In genomic region chr3L:2262515-2262944, dm6 we compare ENCODE assay signal across 1 fruit fly cellular context.
A peak's percentile ranks its signal among the peaks of the same experiment; 100 is the strongest.
TF ChIP-seq lines count a peak whose summit lies in the region.

Gene oxt (minus strand): TSS chr3L:2262664.
Gene CG13807 (plus strand): TSS chr3L:2262919.

TF ChIP-seq in whole organism, embryonic, 481 proteins besides CTCF, POLR2A, EP300 and RAD21 (continued from another document and continues in another):
- peak; percentile 88 for TF ChIP-seq CG11247 (GFP tag; IDR thresholded peaks at IDR 0.05; lab: Robert Waterston, UW)
- TF ChIP-seq CG32532 (GFP tag; IDR thresholded peaks at IDR 0.05; lab: Robert Waterston, UW), result peak; percentile 94
- peak; percentile 15 for TF ChIP-seq en (GFP tag; optimal IDR thresholded peaks at IDR 0.05; lab: Kevin White, UChicago)
- no peak for TF ChIP-seq zf30C (GFP tag; optimal IDR thresholded peaks at IDR 0.05; lab: Kevin White, UChicago)
- no peak for TF ChIP-seq sima (GFP tag; optimal IDR thresholded peaks at IDR 0.05; lab: Kevin White, UChicago)
- TF ChIP-seq CG11085 (GFP tag; IDR thresholded peaks at IDR 0.05; lab: Robert Waterston, UW), result peak; percentile 85
- peak; percentile 68 for TF ChIP-seq Sin3A (optimal IDR thresholded peaks at IDR 0.05; lab: Kevin White, UChicago)
- peak; percentile 79 for TF ChIP-seq sd (tag; optimal IDR thresholded peaks at IDR 0.05; lab: Kevin White, UChicago)
- TF ChIP-seq lov (optimal IDR thresholded peaks at IDR 0.05; lab: Kevin White, UChicago), result no peak
- peak; percentile 80; the same call in 2 of the 3 replicates for TF ChIP-seq lov (GFP tag; IDR thresholded peaks at IDR 0.05; lab: Robert Waterston, UW)
- no peak for TF ChIP-seq Tbp (GFP tag; optimal IDR thresholded peaks at IDR 0.05; lab: Kevin White, UChicago)
- TF ChIP-seq CG3995 (GFP tag; optimal IDR thresholded peaks at IDR 0.05; lab: Kevin White, UChicago), result peak; percentile 99
- peak; percentile 80 for TF ChIP-seq CG33557 (GFP tag; optimal IDR thresholded peaks at IDR 0.05; lab: Kevin White, UChicago)
- peak in 1 of 2 experiments; percentile 21 for TF ChIP-seq Hr78 (GFP tag; optimal IDR thresholded peaks at IDR 0.05; lab: Kevin White, UChicago)
- TF ChIP-seq CG9797 (GFP tag; optimal IDR thresholded peaks at IDR 0.05; lab: Kevin White, UChicago), result peak; percentile 74
- peak; percentile 83 for TF ChIP-seq CG1024 (GFP tag; IDR thresholded peaks at IDR 0.05; lab: Robert Waterston, UW)
- TF ChIP-seq CG10959 (GFP tag; IDR thresholded peaks at IDR 0.05; lab: Robert Waterston, UW), result peak; percentile 54
- peak; percentile 84 for TF ChIP-seq croc (GFP tag; conservative IDR thresholded peaks at IDR 0.05; lab: Robert Waterston, UW)
- TF ChIP-seq Oaz (GFP tag; IDR thresholded peaks at IDR 0.05; lab: Robert Waterston, UW), result peak; percentile 75
- peak; percentile 57; the same call in 1 of the 3 replicates for TF ChIP-seq jigr1 (GFP tag; IDR thresholded peaks at IDR 0.05; lab: Robert Waterston, UW)
- peak; percentile 89 for TF ChIP-seq CG15269 (tag; optimal IDR thresholded peaks at IDR 0.05; lab: Kevin White, UChicago)
- TF ChIP-seq prd (optimal IDR thresholded peaks at IDR 0.05; lab: Kevin White, UChicago), result no peak
- TF ChIP-seq prd (GFP tag; IDR thresholded peaks at IDR 0.05; lab: Robert Waterston, UW), result peak; percentile 94
- peak; percentile 42 for TF ChIP-seq slp2 (GFP tag; optimal IDR thresholded peaks at IDR 0.05; lab: Kevin White, UChicago)
- peak; percentile 71 for TF ChIP-seq CG17186 (GFP tag; optimal IDR thresholded peaks at IDR 0.05; lab: Kevin White, UChicago)
- TF ChIP-seq Fer2 (tag; optimal IDR thresholded peaks at IDR 0.05; lab: Kevin White, UChicago), result peak; percentile 85
- peak; percentile 62; the same call in 2 of the 3 replicates for TF ChIP-seq CG11560 (tag; IDR thresholded peaks at IDR 0.05; lab: Robert Waterston, UW)
- peak; percentile 95 for TF ChIP-seq CG4617 (GFP tag; optimal IDR thresholded peaks at IDR 0.05; lab: Kevin White, UChicago; ENCODE audit: borderline replicate concordance)
- peak; percentile 50 for TF ChIP-seq kah (GFP tag; optimal IDR thresholded peaks at IDR 0.05; lab: Kevin White, UChicago)
- TF ChIP-seq HLH54F (GFP tag; optimal IDR thresholded peaks at IDR 0.05; lab: Kevin White, UChicago), result peak; percentile 58
- peak; percentile 84 for TF ChIP-seq CG11695 (GFP tag; IDR thresholded peaks at IDR 0.05; lab: Robert Waterston, UW)
- TF ChIP-seq psq (GFP tag; optimal IDR thresholded peaks at IDR 0.05; lab: Kevin White, UChicago), result peak; percentile 50
- TF ChIP-seq nom (GFP tag; optimal IDR thresholded peaks at IDR 0.05; lab: Kevin White, UChicago), result peak; percentile 63
- peak; percentile 80 for TF ChIP-seq Lhr (GFP tag; optimal IDR thresholded peaks at IDR 0.05; lab: Kevin White, UChicago)
- TF ChIP-seq Gsc (GFP tag; IDR thresholded peaks at IDR 0.05; lab: Robert Waterston, UW), result peak; percentile 45
- peak; percentile 84 for TF ChIP-seq sens-2 (GFP tag; IDR thresholded peaks at IDR 0.05; lab: Robert Waterston, UW)
- TF ChIP-seq Nf-YC (tag; optimal IDR thresholded peaks at IDR 0.05; lab: Kevin White, UChicago), result peak; percentile 79
- TF ChIP-seq Asciz (GFP tag; optimal IDR thresholded peaks at IDR 0.05; lab: Kevin White, UChicago), result peak; percentile 70
- TF ChIP-seq Jarid2 (GFP tag; optimal IDR thresholded peaks at IDR 0.05; lab: Kevin White, UChicago), result peak; percentile 55
- peak; percentile 89 for TF ChIP-seq CG4424 (GFP tag; optimal IDR thresholded peaks at IDR 0.05; lab: Kevin White, UChicago)
- TF ChIP-seq Rx (GFP tag; IDR thresholded peaks at IDR 0.05; lab: Robert Waterston, UW), result peak; percentile 80
- TF ChIP-seq tup (GFP tag; optimal IDR thresholded peaks at IDR 0.05; lab: Kevin White, UChicago), result peak; percentile 68
- no peak for TF ChIP-seq kni (GFP tag; optimal IDR thresholded peaks at IDR 0.05; lab: Kevin White, UChicago)
- peak; percentile 91 for TF ChIP-seq CG12391 (tag; optimal IDR thresholded peaks at IDR 0.05; lab: Kevin White, UChicago)
- TF ChIP-seq ro (GFP tag; IDR thresholded peaks at IDR 0.05; lab: Robert Waterston, UW), result peak; percentile 52; the same call in 1 of the 2 replicates
- TF ChIP-seq lbe (GFP tag; optimal IDR thresholded peaks at IDR 0.05; lab: Kevin White, UChicago), result no peak
- TF ChIP-seq CG6175 (GFP tag; IDR thresholded peaks at IDR 0.05; lab: Robert Waterston, UW), result peak; percentile 81
- TF ChIP-seq klu (GFP tag; IDR thresholded peaks at IDR 0.05; lab: Robert Waterston, UW), result peak; percentile 83
- peak; percentile 84 for TF ChIP-seq seq (GFP tag; IDR thresholded peaks at IDR 0.05; lab: Robert Waterston, UW)
- TF ChIP-seq HHEX (GFP tag; optimal IDR thresholded peaks at IDR 0.05; lab: Kevin White, UChicago), result peak; percentile 87
- peak; percentile 70 for TF ChIP-seq E2f2 (GFP tag; IDR thresholded peaks at IDR 0.05; lab: Robert Waterston, UW)
- no peak for TF ChIP-seq hbn (GFP tag; IDR thresholded peaks at IDR 0.05; lab: Robert Waterston, UW; ENCODE audit: partially characterized antibody)
- peak; percentile 91 for TF ChIP-seq CG7839 (tag; optimal IDR thresholded peaks at IDR 0.05; lab: Kevin White, UChicago)
- no peak for TF ChIP-seq CG8089 (GFP tag; optimal IDR thresholded peaks at IDR 0.05; lab: Kevin White, UChicago)
- peak; percentile 89 for TF ChIP-seq Sox102F (GFP tag; optimal IDR thresholded peaks at IDR 0.05; lab: Kevin White, UChicago)
- no peak for TF ChIP-seq luna (GFP tag; optimal IDR thresholded peaks at IDR 0.05; lab: Kevin White, UChicago)
- no peak for TF ChIP-seq pita (GFP tag; optimal IDR thresholded peaks at IDR 0.05; lab: Kevin White, UChicago)
- TF ChIP-seq nmo (GFP tag; optimal IDR thresholded peaks at IDR 0.05; lab: Kevin White, UChicago), result peak; percentile 95
- TF ChIP-seq ewg (GFP tag; optimal IDR thresholded peaks at IDR 0.05; lab: Kevin White, UChicago), result peak; percentile 80
- peak; percentile 72 for TF ChIP-seq CG7987 (GFP tag; optimal IDR thresholded peaks at IDR 0.05; lab: Kevin White, UChicago)
- peak; percentile 85 for TF ChIP-seq CG17328 (GFP tag; IDR thresholded peaks at IDR 0.05; lab: Robert Waterston, UW)
- peak; percentile 86 for TF ChIP-seq stwl (tag; optimal IDR thresholded peaks at IDR 0.05; lab: Kevin White, UChicago)
- peak; percentile 87 for TF ChIP-seq H15 (GFP tag; IDR thresholded peaks at IDR 0.05; lab: Robert Waterston, UW)
- TF ChIP-seq CG1529 (GFP tag; optimal IDR thresholded peaks at IDR 0.05; lab: Kevin White, UChicago), result peak; percentile 75
- no peak for TF ChIP-seq Deaf1 (tag; optimal IDR thresholded peaks at IDR 0.05; lab: Kevin White, UChicago)
- no peak for TF ChIP-seq p53 (GFP tag; optimal IDR thresholded peaks at IDR 0.05; lab: Kevin White, UChicago)
- TF ChIP-seq Rfx (GFP tag; IDR thresholded peaks at IDR 0.05; lab: Robert Waterston, UW), result peak; percentile 93
- TF ChIP-seq Sry-β (GFP tag; optimal IDR thresholded peaks at IDR 0.05; lab: Kevin White, UChicago), result peak; percentile 63
- peak; percentile 91 for TF ChIP-seq lmd (GFP tag; IDR thresholded peaks at IDR 0.05; lab: Robert Waterston, UW)
- TF ChIP-seq lilli (GFP tag; optimal IDR thresholded peaks at IDR 0.05; lab: Kevin White, UChicago), result peak; percentile 83
- TF ChIP-seq Adf1 (GFP tag; IDR thresholded peaks at IDR 0.05; lab: Robert Waterston, UW), result peak; percentile 71
- peak; percentile 81 for TF ChIP-seq CG15696 (tag; optimal IDR thresholded peaks at IDR 0.05; lab: Kevin White, UChicago)
- TF ChIP-seq Nf-YB (GFP tag; optimal IDR thresholded peaks at IDR 0.05; lab: Kevin White, UChicago), result peak; percentile 66
- peak; percentile 54 for TF ChIP-seq BEAF-32 (GFP tag; optimal IDR thresholded peaks at IDR 0.05; lab: Kevin White, UChicago)
- TF ChIP-seq CG9437 (GFP tag; optimal IDR thresholded peaks at IDR 0.05; lab: Kevin White, UChicago), result peak; percentile 73
- TF ChIP-seq emc (GFP tag; optimal IDR thresholded peaks at IDR 0.05; lab: Kevin White, UChicago), result peak; percentile 0
- peak; percentile 88 for TF ChIP-seq CG7372 (GFP tag; IDR thresholded peaks at IDR 0.05; lab: Robert Waterston, UW)
- TF ChIP-seq oc (tag; optimal IDR thresholded peaks at IDR 0.05; lab: Kevin White, UChicago), result peak; percentile 68
- TF ChIP-seq NFAT (GFP tag; IDR thresholded peaks at IDR 0.05; lab: Robert Waterston, UW), result peak; percentile 83
- TF ChIP-seq Antp (GFP tag; optimal IDR thresholded peaks at IDR 0.05; lab: Kevin White, UChicago), result peak; percentile 49
- TF ChIP-seq eyg (GFP tag; optimal IDR thresholded peaks at IDR 0.05; lab: Kevin White, UChicago), result no peak
- TF ChIP-seq unpg (GFP tag; optimal IDR thresholded peaks at IDR 0.05; lab: Kevin White, UChicago), result peak; percentile 91
- TF ChIP-seq mirr (GFP tag; optimal IDR thresholded peaks at IDR 0.05; lab: Kevin White, UChicago), result peak; percentile 58
- peak; percentile 69 for TF ChIP-seq cwo (GFP tag; optimal IDR thresholded peaks at IDR 0.05; lab: Kevin White, UChicago)
- TF ChIP-seq mld (GFP tag; IDR thresholded peaks at IDR 0.05; lab: Robert Waterston, UW; ENCODE audit: partially characterized antibody), result no peak
- TF ChIP-seq hth (optimal IDR thresholded peaks at IDR 0.05; lab: Kevin White, UChicago), result no peak
- TF ChIP-seq otp (GFP tag; IDR thresholded peaks at IDR 0.05; lab: Robert Waterston, UW), result peak; percentile 70
- TF ChIP-seq CG17912 (GFP tag; optimal IDR thresholded peaks at IDR 0.05; lab: Kevin White, UChicago), result peak; percentile 84
- no peak for TF ChIP-seq chinmo (GFP tag; IDR thresholded peaks at IDR 0.05; lab: Robert Waterston, UW; ENCODE audit: partially characterized antibody)
- TF ChIP-seq cg (GFP tag; optimal IDR thresholded peaks at IDR 0.05; lab: Kevin White, UChicago), result no peak
- TF ChIP-seq C15 (GFP tag; IDR thresholded peaks at IDR 0.05; lab: Robert Waterston, UW), result peak; percentile 74; the same call in 2 of the 3 replicates
- TF ChIP-seq CG31388 (GFP tag; optimal IDR thresholded peaks at IDR 0.05; lab: Kevin White, UChicago), result peak; percentile 48
- TF ChIP-seq Dip3 (GFP tag; optimal IDR thresholded peaks at IDR 0.05; lab: Kevin White, UChicago), result peak; percentile 40
- no peak for TF ChIP-seq sqz (GFP tag; optimal IDR thresholded peaks at IDR 0.05; lab: Kevin White, UChicago)
- TF ChIP-seq CG10543 (GFP tag; optimal IDR thresholded peaks at IDR 0.05; lab: Kevin White, UChicago), result peak; percentile 90
- no peak for TF ChIP-seq bigmax (GFP tag; optimal IDR thresholded peaks at IDR 0.05; lab: Kevin White, UChicago)
- peak; percentile 31 for TF ChIP-seq CG15073 (GFP tag; optimal IDR thresholded peaks at IDR 0.05; lab: Kevin White, UChicago)
- peak; percentile 83 for TF ChIP-seq CG3847 (GFP tag; IDR thresholded peaks at IDR 0.05; lab: Robert Waterston, UW)
- no peak for TF ChIP-seq CG14860 (GFP tag; IDR thresholded peaks at IDR 0.05; lab: Robert Waterston, UW; ENCODE audit: partially characterized antibody)
- peak; percentile 29 for TF ChIP-seq Elba2 (GFP tag; optimal IDR thresholded peaks at IDR 0.05; lab: Kevin White, UChicago)
- no peak for TF ChIP-seq CG17568 (GFP tag; optimal IDR thresholded peaks at IDR 0.05; lab: Kevin White, UChicago)
- peak; percentile 82 for TF ChIP-seq Dbx (GFP tag; IDR thresholded peaks at IDR 0.05; lab: Robert Waterston, UW)
- no peak for TF ChIP-seq CG15011 (GFP tag; optimal IDR thresholded peaks at IDR 0.05; lab: Kevin White, UChicago)
- peak; percentile 53 for TF ChIP-seq CG4854 (GFP tag; optimal IDR thresholded peaks at IDR 0.05; lab: Kevin White, UChicago)
- peak; percentile 86 for TF ChIP-seq CG6272 (GFP tag; IDR thresholded peaks at IDR 0.05; lab: Robert Waterston, UW)
- TF ChIP-seq esg (GFP tag; conservative IDR thresholded peaks at IDR 0.05; lab: Robert Waterston, UW), result peak; percentile 84
- peak; percentile 93 for TF ChIP-seq Xrp1 (GFP tag; IDR thresholded peaks at IDR 0.05; lab: Robert Waterston, UW)
- TF ChIP-seq nau (GFP tag; optimal IDR thresholded peaks at IDR 0.05; lab: Kevin White, UChicago), result no peak
- peak; percentile 86 for TF ChIP-seq CG32772 (GFP tag; IDR thresholded peaks at IDR 0.05; lab: Robert Waterston, UW)
- TF ChIP-seq ham (GFP tag; IDR thresholded peaks at IDR 0.05; lab: Robert Waterston, UW), result peak; percentile 53; the same call in 1 of the 2 replicates
- peak; percentile 44 for TF ChIP-seq CG8359 (GFP tag; optimal IDR thresholded peaks at IDR 0.05; lab: Kevin White, UChicago; ENCODE audit: borderline replicate concordance)
- peak; percentile 86 for TF ChIP-seq lab (GFP tag; optimal IDR thresholded peaks at IDR 0.05; lab: Kevin White, UChicago)
- TF ChIP-seq z (GFP tag; IDR thresholded peaks at IDR 0.05; lab: Robert Waterston, UW), result no peak
- no peak for TF ChIP-seq br (optimal IDR thresholded peaks at IDR 0.05; lab: Kevin White, UChicago)
- peak; percentile 62 for TF ChIP-seq Hand (GFP tag; optimal IDR thresholded peaks at IDR 0.05; lab: Kevin White, UChicago)
- TF ChIP-seq Lpt (GFP tag; optimal IDR thresholded peaks at IDR 0.05; lab: Kevin White, UChicago), result no peak
- peak; percentile 35 for TF ChIP-seq grn (GFP tag; optimal IDR thresholded peaks at IDR 0.05; lab: Kevin White, UChicago)
- TF ChIP-seq ind (GFP tag; optimal IDR thresholded peaks at IDR 0.05; lab: Kevin White, UChicago), result peak; percentile 87
- TF ChIP-seq Xbp1 (GFP tag; optimal IDR thresholded peaks at IDR 0.05; lab: Kevin White, UChicago), result peak; percentile 94
- TF ChIP-seq Stat92E (GFP tag; optimal IDR thresholded peaks at IDR 0.05; lab: Kevin White, UChicago), result peak in 1 of 3 experiments; percentile 91
- TF ChIP-seq gt (GFP tag; IDR thresholded peaks at IDR 0.05; lab: Robert Waterston, UW), result peak; percentile 57
- TF ChIP-seq E2f1 (GFP tag; IDR thresholded peaks at IDR 0.05; lab: Robert Waterston, UW), result peak; percentile 89
- TF ChIP-seq Six4 (GFP tag; optimal IDR thresholded peaks at IDR 0.05; lab: Kevin White, UChicago), result peak; percentile 81
- TF ChIP-seq CG2120 (GFP tag; optimal IDR thresholded peaks at IDR 0.05; lab: Kevin White, UChicago), result peak; percentile 85
- TF ChIP-seq CG13287 (GFP tag; IDR thresholded peaks at IDR 0.05; lab: Robert Waterston, UW; ENCODE audit: partially characterized antibody), result peak; percentile 62
- peak; percentile 42 for TF ChIP-seq fd102C (GFP tag; optimal IDR thresholded peaks at IDR 0.05; lab: Kevin White, UChicago)
- peak; percentile 88 for TF ChIP-seq trem (tag; optimal IDR thresholded peaks at IDR 0.05; lab: Kevin White, UChicago)
- TF ChIP-seq Ada2b (GFP tag; IDR thresholded peaks at IDR 0.05; lab: Robert Waterston, UW), result peak; percentile 78
- TF ChIP-seq Pdp1 (GFP tag; optimal IDR thresholded peaks at IDR 0.05; lab: Kevin White, UChicago), result peak; percentile 64 to 77
- TF ChIP-seq CG2678 (tag; optimal IDR thresholded peaks at IDR 0.05; lab: Kevin White, UChicago), result peak; percentile 89
- peak; percentile 82 for TF ChIP-seq ttk (GFP tag; IDR thresholded peaks at IDR 0.05; lab: Robert Waterston, UW)
- peak; percentile 64 for TF ChIP-seq schlank (tag; optimal IDR thresholded peaks at IDR 0.05; lab: Kevin White, UChicago)
